Worm (Caenorhabditis elegans) whole organism, midembryonic: Measurements from ENCODE around the gene tag-297.

ENCODE experiments used
- flt-1 ChIP-seq: fragments of 200-800 bp; sonication (Bioruptor generic); IDR thresholded peaks from 2 replicates; pipeline ENCODE4 v1.3.6; 2022; ENCODE audit warnings: missing genetic modification characterization, missing compliant biosample characterization
- ref-1 ChIP-seq: fragments of 200-800 bp; sonication (Bioruptor generic); conservative IDR thresholded peaks from 2 replicates; pipeline ENCODE4 v1.3.6; 2022; ENCODE audit warnings: missing genetic modification reagents, missing genetic modification characterization, missing compliant biosample characterization
- tab-1 ChIP-seq: fragments of 200-800 bp; sonication (Bioruptor generic); IDR thresholded peaks from 2 replicates; pipeline ENCODE4 v1.3.6; 2022; ENCODE audit warnings: missing genetic modification characterization, missing compliant biosample characterization

The tag-297 gene

DNA sequence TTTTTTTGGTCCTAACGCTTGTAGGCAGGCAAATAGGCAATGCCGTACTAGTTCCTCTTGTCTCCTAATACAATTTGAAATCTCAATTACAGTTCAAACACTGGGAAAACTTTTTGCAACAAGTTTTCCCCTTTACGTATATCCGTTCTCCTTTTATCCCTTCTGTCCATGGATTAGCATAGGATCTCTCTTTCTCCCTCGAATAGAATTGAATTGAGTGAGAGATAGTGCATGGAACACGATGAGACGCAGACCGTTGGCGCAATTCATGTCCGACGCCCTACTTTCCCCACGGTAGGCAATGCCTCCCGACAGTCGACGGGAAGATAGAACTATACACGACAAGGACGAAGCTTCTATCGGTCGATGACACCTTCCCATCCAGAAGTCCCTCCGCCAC lies 50.7 kb downstream of the tag-297 start, which contains the start of gene hhat-1:
hhat-1 (plus strand) TSS at position 301 of the 400 bp plus-strand sequence.
- no peak for TF ChIP-seq flt-1 (GFP tag; lab: Robert Waterston, UW)
- TF ChIP-seq tab-1 (GFP tag; lab: Robert Waterston, UW), result no peak
- TF ChIP-seq ref-1 (GFP tag; lab: Robert Waterston, UW), result no peak
